Worm (Caenorhabditis elegans) whole organism, L3 larva: ENCODE results near the gene rer-1.

Experiments used
- R02D3.7 ChIP-seq: fragments of 150-350 bp; optimal IDR thresholded peaks from 2 replicates; lab custom pipeline; 2014; ENCODE audit warnings: missing biosample characterization, missing genetic modification characterization
- ZK546.5 ChIP-seq: sonication (generic microtip); optimal IDR thresholded peaks from 2 replicates; lab custom pipeline; 2017; ENCODE audit warnings: missing biosample characterization, missing genetic modification characterization
- ama-1 ChIP-seq: fragments of 150-350 bp; optimal IDR thresholded peaks from 2 replicates; lab custom pipeline; 2018
- ceh-16 ChIP-seq: sonication (generic microtip); optimal IDR thresholded peaks from 2 replicates; lab custom pipeline; 2017; ENCODE audit warnings: missing biosample characterization, missing genetic modification characterization
- ceh-28 ChIP-seq: fragments of 150-350 bp; optimal IDR thresholded peaks from 2 replicates; lab custom pipeline; 2014; ENCODE audit warnings: missing biosample characterization, missing genetic modification reagents, missing genetic modification characterization
- ceh-82 ChIP-seq: fragments of 150-350 bp; optimal IDR thresholded peaks from 2 replicates; lab custom pipeline; 2014; ENCODE audit warnings: missing biosample characterization, missing genetic modification characterization
- ceh-9 ChIP-seq: sonication (generic microtip); optimal IDR thresholded peaks from 2 replicates; lab custom pipeline; 2018; ENCODE audit warnings: missing biosample characterization, missing genetic modification characterization
- daf-12 ChIP-seq: fragments of 150-350 bp; optimal IDR thresholded peaks from 2 replicates; lab custom pipeline; 2014; ENCODE audit warnings: missing biosample characterization, missing genetic modification reagents, missing genetic modification characterization
- egl-27 ChIP-seq: sonication (generic microtip); optimal IDR thresholded peaks from 4 replicates; lab custom pipeline; 2017; ENCODE audit warnings: missing biosample characterization, missing genetic modification reagents, missing genetic modification characterization
- elt-2 ChIP-seq: sonication (generic microtip); optimal IDR thresholded peaks from 2 replicates; lab custom pipeline; 2016; ENCODE audit warnings: missing genetic modification reagents, mild to moderate bottlenecking, missing genetic modification characterization, missing compliant biosample characterization
- elt-3 ChIP-seq, 3 experiments: fragments of 150-350 bp in 1 of 3; sonication (generic microtip) in 2 of 3; optimal IDR thresholded peaks; 2 replicates in 2 of 3; 4 replicates in 1 of 3; lab custom pipeline; 2014 to 2017; ENCODE audit warnings: missing biosample characterization in 3 of 3, missing genetic modification characterization in 3 of 3
- eor-1 ChIP-seq, 2 experiments: fragments of 150-350 bp; optimal IDR thresholded peaks; 2 replicates each; lab custom pipeline; 2014 to 2018; ENCODE audit warnings: missing biosample characterization in 2 of 2, missing genetic modification characterization in 2 of 2
- fkh-10 ChIP-seq: sonication (generic microtip); optimal IDR thresholded peaks from 2 replicates; lab custom pipeline; 2017; ENCODE audit warnings: missing biosample characterization, missing genetic modification reagents, missing genetic modification characterization
- fkh-2 ChIP-seq: fragments of 150-350 bp; optimal IDR thresholded peaks from 2 replicates; lab custom pipeline; 2014; ENCODE audit warnings: missing biosample characterization, missing genetic modification reagents, missing genetic modification characterization
- fos-1 ChIP-seq: fragments of 150-350 bp; optimal IDR thresholded peaks from 2 replicates; lab custom pipeline; 2014; ENCODE audit warnings: missing biosample characterization, missing genetic modification characterization
- hmg-11 ChIP-seq: sonication (generic microtip); optimal IDR thresholded peaks from 2 replicates; lab custom pipeline; 2016; ENCODE audit warnings: missing genetic modification characterization, missing compliant biosample characterization
- jun-1 ChIP-seq: fragments of 150-350 bp; optimal IDR thresholded peaks from 2 replicates; lab custom pipeline; 2014; ENCODE audit warnings: missing biosample characterization, missing genetic modification reagents, missing genetic modification characterization
- lin-15B ChIP-seq: fragments of 150-350 bp; optimal IDR thresholded peaks from 2 replicates; lab custom pipeline; 2014; ENCODE audit warnings: missing biosample characterization, missing genetic modification characterization
- lin-39 ChIP-seq: fragments of 150-350 bp; optimal IDR thresholded peaks from 2 replicates; lab custom pipeline; 2018; ENCODE audit warnings: missing biosample characterization, missing genetic modification reagents, missing genetic modification characterization
- lsy-12 ChIP-seq: sonication (generic microtip); optimal IDR thresholded peaks from 2 replicates; lab custom pipeline; 2016; ENCODE audit warnings: mild to moderate bottlenecking, missing genetic modification characterization, missing compliant biosample characterization
- mdl-1 ChIP-seq: fragments of 150-350 bp; optimal IDR thresholded peaks from 2 replicates; lab custom pipeline; 2014; ENCODE audit warnings: missing biosample characterization, missing genetic modification characterization
- mml-1 ChIP-seq: fragments of 150-350 bp; sonication (generic microtip); optimal IDR thresholded peaks from 3 replicates; lab custom pipeline; 2014; ENCODE audit warnings: missing biosample characterization, missing genetic modification characterization
- nfya-1 ChIP-seq: sonication (generic microtip); optimal IDR thresholded peaks from 2 replicates; lab custom pipeline; 2017; ENCODE audit warnings: missing genetic modification characterization, mild to moderate bottlenecking, missing compliant biosample characterization, antibody characterized with exemption, moderate library complexity; ENCODE audit not compliant: insufficient read depth
- nhr-11 ChIP-seq: fragments of 150-350 bp; optimal IDR thresholded peaks from 2 replicates; lab custom pipeline; 2014; ENCODE audit warnings: missing biosample characterization, missing genetic modification characterization
- nhr-12 ChIP-seq: fragments of 150-350 bp; optimal IDR thresholded peaks from 2 replicates; lab custom pipeline; 2014; ENCODE audit warnings: missing biosample characterization, missing genetic modification characterization
- nhr-23 ChIP-seq: fragments of 150-350 bp; optimal IDR thresholded peaks from 2 replicates; lab custom pipeline; 2014; ENCODE audit warnings: missing biosample characterization, missing genetic modification reagents, missing genetic modification characterization
- nhr-237 ChIP-seq: fragments of 150-350 bp; optimal IDR thresholded peaks from 2 replicates; lab custom pipeline; 2014; ENCODE audit warnings: missing biosample characterization, missing genetic modification characterization
- nhr-25 ChIP-seq: sonication (generic microtip); optimal IDR thresholded peaks from 2 replicates; lab custom pipeline; 2017; ENCODE audit warnings: missing biosample characterization, missing genetic modification characterization
- nhr-28 ChIP-seq: fragments of 150-350 bp; optimal IDR thresholded peaks from 2 replicates; lab custom pipeline; 2014; ENCODE audit warnings: missing biosample characterization, missing genetic modification characterization
- nhr-43 ChIP-seq: sonication (generic microtip); optimal IDR thresholded peaks from 2 replicates; lab custom pipeline; 2016; ENCODE audit warnings: mild to moderate bottlenecking, missing genetic modification characterization, missing compliant biosample characterization; ENCODE audit not compliant: poor library complexity, severe bottlenecking
- nhr-67 ChIP-seq: fragments of 150-350 bp; optimal IDR thresholded peaks from 2 replicates; lab custom pipeline; 2014; ENCODE audit warnings: missing biosample characterization, missing genetic modification characterization
- nhr-77 ChIP-seq: fragments of 150-350 bp; optimal IDR thresholded peaks from 2 replicates; lab custom pipeline; 2014; ENCODE audit warnings: missing biosample characterization, missing genetic modification characterization
- pqm-1 ChIP-seq: fragments of 150-350 bp; optimal IDR thresholded peaks from 2 replicates; lab custom pipeline; 2017; ENCODE audit warnings: missing biosample characterization, missing genetic modification characterization, inconsistent platforms
- sea-2 ChIP-seq: fragments of 150-350 bp; sonication (generic microtip); optimal IDR thresholded peaks from 4 replicates; lab custom pipeline; 2014; ENCODE audit warnings: missing biosample characterization, missing genetic modification reagents, missing genetic modification characterization
- skn-1 ChIP-seq: fragments of 150-350 bp; optimal IDR thresholded peaks from 2 replicates; lab custom pipeline; 2014; ENCODE audit warnings: missing biosample characterization, missing genetic modification characterization
- snpc-4 ChIP-seq: fragments of 150-350 bp; optimal IDR thresholded peaks from 2 replicates; lab custom pipeline; 2014; ENCODE audit warnings: missing biosample characterization, missing genetic modification characterization
- tbx-2 ChIP-seq: sonication (generic microtip); optimal IDR thresholded peaks from 2 replicates; lab custom pipeline; 2016; ENCODE audit warnings: mild to moderate bottlenecking, missing genetic modification characterization, missing compliant biosample characterization
- unc-39 ChIP-seq: sonication (generic microtip); optimal IDR thresholded peaks from 4 replicates; lab custom pipeline; 2017; ENCODE audit warnings: missing biosample characterization, missing genetic modification characterization
- unc-62 ChIP-seq: fragments of 150-350 bp; sonication (generic microtip); optimal IDR thresholded peaks from 4 replicates; lab custom pipeline; 2014; ENCODE audit warnings: missing biosample characterization, missing genetic modification reagents, missing genetic modification characterization
- zag-1 ChIP-seq: fragments of 150-350 bp; optimal IDR thresholded peaks from 2 replicates; lab custom pipeline; 2014; ENCODE audit warnings: missing biosample characterization, missing genetic modification characterization
- ztf-11 ChIP-seq: fragments of 150-350 bp; optimal IDR thresholded peaks from 2 replicates; lab custom pipeline; 2014; ENCODE audit warnings: missing biosample characterization, missing genetic modification characterization
- ztf-4 ChIP-seq: fragments of 150-350 bp; optimal IDR thresholded peaks from 2 replicates; lab custom pipeline; 2014; ENCODE audit warnings: missing biosample characterization, missing genetic modification characterization

rer-1 gene

DNA sequence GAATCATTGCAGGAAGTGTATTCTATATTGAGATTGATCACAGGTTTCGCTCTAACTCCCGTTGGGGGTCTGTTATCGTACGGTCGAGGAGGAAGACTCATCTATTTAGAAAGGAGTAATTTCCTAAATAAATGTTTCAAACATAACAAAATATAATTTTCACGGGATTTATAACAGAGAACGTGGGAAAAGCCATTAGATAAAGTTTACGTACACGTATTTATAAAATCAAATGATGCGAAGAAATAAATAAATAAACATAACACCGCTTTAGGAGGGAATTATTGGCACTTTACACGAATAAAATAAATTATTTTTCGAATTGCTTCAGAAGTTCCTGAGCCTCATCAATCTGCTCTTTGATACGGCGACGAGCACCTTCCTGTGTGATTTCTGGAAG lies 2.7 kb upstream of the rer-1 start, which contains the start of gene F07H5.10:
Gene F07H5.10, minus strand, starts transcription at position 101 of the 400 bp plus-strand sequence.
- no peak for TF ChIP-seq jun-1 (tag; lab: Kevin White, UChicago)
- TF ChIP-seq snpc-4 (tag; lab: Kevin White, UChicago): no peak
- TF ChIP-seq ceh-16: no peak
- no peak for TF ChIP-seq fos-1 (tag; lab: Kevin White, UChicago)
- no peak for TF ChIP-seq ceh-28 (tag; lab: Kevin White, UChicago)
- no peak for TF ChIP-seq daf-12 (tag; lab: Kevin White, UChicago)
- no peak for TF ChIP-seq hmg-11
- no peak for TF ChIP-seq skn-1 (tag; lab: Kevin White, UChicago)
- TF ChIP-seq ama-1 (lab: Kevin White, UChicago): no peak
- no peak for TF ChIP-seq nhr-67 (tag; lab: Kevin White, UChicago)
- no peak for TF ChIP-seq unc-62 (GFP tag; lab: Kevin White, UChicago)
- no peak for TF ChIP-seq lin-15B
- TF ChIP-seq ZK546.5 (tag; lab: Kevin White, UChicago): no peak
- TF ChIP-seq fkh-10 (GFP tag; lab: Kevin White, UChicago): no peak
- no peak for TF ChIP-seq fkh-2 (tag; lab: Kevin White, UChicago)
- no peak for TF ChIP-seq elt-3 (tag; optimal IDR thresholded peaks at IDR 0.05; lab: Kevin White, UChicago)
- no peak for TF ChIP-seq ceh-9 (tag; lab: Kevin White, UChicago)
- TF ChIP-seq nhr-43 (tag; lab: Kevin White, UChicago): no peak

DNA sequence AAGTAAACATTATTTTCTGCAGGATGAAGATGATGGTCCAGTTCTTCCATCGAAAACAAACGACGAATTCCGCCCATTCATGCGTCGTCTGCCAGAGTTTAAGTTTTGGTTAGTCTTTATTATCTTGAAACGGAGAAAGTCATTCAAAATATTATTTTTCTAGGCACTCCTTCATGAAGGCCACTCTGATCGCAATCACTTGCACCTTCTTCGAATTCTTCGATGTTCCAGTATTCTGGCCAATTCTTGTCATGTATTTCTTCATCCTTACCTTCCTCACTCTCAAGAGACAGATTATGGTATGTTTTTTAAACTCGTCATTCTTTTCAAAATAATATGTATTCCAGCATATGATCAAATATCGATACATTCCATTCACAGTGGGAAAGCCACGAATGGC lies 655 bp downstream of the rer-1 start:
- TF ChIP-seq nhr-25 (tag; lab: Kevin White, UChicago): peak; percentile 3
- TF ChIP-seq nhr-43 (tag; lab: Kevin White, UChicago): peak; percentile 9
- TF ChIP-seq lsy-12 (tag; lab: Kevin White, UChicago): no peak
- no peak for TF ChIP-seq ZK546.5 (tag; lab: Kevin White, UChicago)
- no peak for TF ChIP-seq lin-15B
- no peak for TF ChIP-seq jun-1 (tag; lab: Kevin White, UChicago)
- no peak for TF ChIP-seq nhr-12 (tag; lab: Kevin White, UChicago)
- TF ChIP-seq nhr-237 (tag; lab: Kevin White, UChicago): no peak
- no peak for TF ChIP-seq zag-1
- no peak for TF ChIP-seq ceh-28 (tag; lab: Kevin White, UChicago)
- TF ChIP-seq ama-1 (lab: Kevin White, UChicago): peak; percentile 91
- no peak for TF ChIP-seq ceh-9 (tag; lab: Kevin White, UChicago)
- TF ChIP-seq nhr-77 (tag; lab: Kevin White, UChicago): no peak
- no peak for TF ChIP-seq mdl-1 (tag; lab: Kevin White, UChicago)
- TF ChIP-seq lin-39 (tag; lab: Kevin White, UChicago): peak; percentile 23
- TF ChIP-seq daf-12 (tag; lab: Kevin White, UChicago): no peak

DNA sequence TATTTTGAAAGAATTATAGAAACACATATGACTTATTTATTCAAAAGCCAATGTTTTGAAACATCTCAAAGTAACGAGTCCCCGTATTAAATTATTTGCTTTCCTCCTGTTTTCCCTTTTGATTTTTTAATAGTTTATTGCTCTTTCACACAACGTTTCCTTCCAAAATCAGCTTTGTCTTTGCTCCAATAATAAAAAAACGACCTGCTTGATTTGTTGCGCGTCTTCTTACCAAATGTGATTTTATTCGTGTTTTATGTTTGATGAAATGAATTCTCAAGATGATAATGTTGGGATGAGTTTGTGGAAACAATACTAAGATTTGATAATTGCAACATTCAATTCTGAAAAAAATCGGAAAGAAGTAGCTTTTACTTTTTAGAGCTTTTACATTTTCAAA lies 1.2 kb downstream of the rer-1 start:
- TF ChIP-seq skn-1 (tag; lab: Kevin White, UChicago): no peak
- TF ChIP-seq ceh-28 (tag; lab: Kevin White, UChicago): no peak
- TF ChIP-seq unc-62 (GFP tag; lab: Kevin White, UChicago): no peak
- no peak for TF ChIP-seq sea-2
- no peak for TF ChIP-seq fkh-10 (GFP tag; lab: Kevin White, UChicago)
- TF ChIP-seq eor-1 (tag; optimal IDR thresholded peaks at IDR 0.05; lab: Kevin White, UChicago): no peak
- no peak for TF ChIP-seq nhr-43 (tag; lab: Kevin White, UChicago)
- TF ChIP-seq daf-12 (tag; lab: Kevin White, UChicago): no peak
- no peak for TF ChIP-seq elt-2 (tag; lab: Kevin White, UChicago)
- no peak for TF ChIP-seq ceh-82 (tag; lab: Kevin White, UChicago)
- TF ChIP-seq nhr-11 (tag; lab: Kevin White, UChicago): no peak
- no peak for TF ChIP-seq unc-39 (tag; lab: Kevin White, UChicago)
- no peak for TF ChIP-seq pqm-1
- no peak for TF ChIP-seq egl-27 (tag; lab: Kevin White, UChicago)
- TF ChIP-seq nhr-25 (tag; lab: Kevin White, UChicago): no peak

DNA sequence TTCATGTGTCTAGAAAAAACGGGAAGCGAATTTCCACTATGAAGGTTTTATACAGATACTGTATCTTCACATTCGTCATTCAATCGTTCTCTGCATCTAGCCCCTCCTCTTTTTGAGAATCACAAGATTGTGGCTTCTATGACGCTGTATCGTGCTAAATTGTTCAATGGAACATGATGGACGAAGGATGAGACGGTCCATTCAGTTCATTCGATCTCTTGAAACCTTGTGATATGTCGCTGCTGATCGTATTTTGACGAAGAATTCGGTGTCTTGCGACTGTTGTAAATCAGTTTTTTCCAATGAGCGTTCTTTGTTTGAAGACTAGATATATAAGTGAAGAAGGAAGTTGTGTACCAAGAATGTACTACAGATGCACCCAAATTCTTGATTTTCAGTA lies 2.5 kb downstream of the rer-1 start:
- TF ChIP-seq nfya-1 (tag; lab: Kevin White, UChicago) (peak; percentile 21), daf-12 (tag; lab: Kevin White, UChicago) (no peak), ztf-11 (tag; lab: Kevin White, UChicago) (no peak), nhr-77 (tag; lab: Kevin White, UChicago) (no peak), lin-39 (tag; lab: Kevin White, UChicago) (peak; percentile 22), ama-1 (lab: Kevin White, UChicago) (no peak), R02D3.7 (no peak), pqm-1 (no peak), ceh-16 (no peak), ceh-28 (tag; lab: Kevin White, UChicago) (peak; percentile 27), ztf-4 (tag; lab: Kevin White, UChicago) (no peak), unc-62 (GFP tag; lab: Kevin White, UChicago) (no peak), mdl-1 (tag; lab: Kevin White, UChicago) (no peak), lin-15B (no peak), nhr-23 (peak; percentile 86), zag-1 (no peak), mml-1 (tag; lab: Kevin White, UChicago) (no peak), tbx-2 (tag; lab: Kevin White, UChicago) (no peak), ZK546.5 (tag; lab: Kevin White, UChicago) (no peak), sea-2 (no peak), nhr-25 (tag; lab: Kevin White, UChicago) (peak; percentile 73), jun-1 (tag; lab: Kevin White, UChicago) (peak; percentile 61), fkh-10 (GFP tag; lab: Kevin White, UChicago) (no peak), hmg-11 (no peak), nhr-28 (tag; lab: Kevin White, UChicago) (no peak), skn-1 (tag; lab: Kevin White, UChicago) (no peak), elt-3 (tag; optimal IDR thresholded peaks at IDR 0.05; lab: Kevin White, UChicago) (peak in 2 of 3 experiments; percentile 60 to 88), unc-39 (tag; lab: Kevin White, UChicago) (no peak), ceh-9 (tag; lab: Kevin White, UChicago) (no peak)
